Worm (Caenorhabditis elegans) whole organism, mixed stage, embryonic: Measurements from ENCODE around the gene srv-22.

ENCODE experiments used
- M03D4.4 ChIP-seq: sonication (generic microtip); optimal IDR thresholded peaks from 2 replicates; lab custom pipeline; 2017; ENCODE audit warnings: mild to moderate bottlenecking, missing genetic modification characterization, missing compliant biosample characterization
- blmp-1 ChIP-seq: fragments of 150-350 bp; optimal IDR thresholded peaks from 2 replicates; lab custom pipeline; 2014; ENCODE audit warnings: missing biosample characterization, missing genetic modification characterization
- ceh-39 ChIP-seq: fragments of 150-350 bp; optimal IDR thresholded peaks from 2 replicates; lab custom pipeline; 2014; ENCODE audit warnings: missing biosample characterization, missing genetic modification characterization
- ceh-83 ChIP-seq: fragments of 200-800 bp; sonication (Bioruptor generic); optimal IDR thresholded peaks from 2 replicates; lab custom pipeline; 2018; ENCODE audit warnings: mild to moderate bottlenecking, missing genetic modification characterization, missing compliant biosample characterization
- ces-1 ChIP-seq: fragments of 150-350 bp; optimal IDR thresholded peaks from 2 replicates; lab custom pipeline; 2014; ENCODE audit warnings: missing biosample characterization, missing genetic modification reagents, missing genetic modification characterization
- cnd-1 ChIP-seq: fragments of 200-800 bp; sonication (Bioruptor generic); optimal IDR thresholded peaks from 2 replicates; lab custom pipeline; 2018; ENCODE audit warnings: mild to moderate bottlenecking, missing genetic modification characterization, missing compliant biosample characterization
- drap-1 ChIP-seq: fragments of 200-800 bp; sonication (Bioruptor generic); optimal IDR thresholded peaks from 3 replicates; lab custom pipeline; 2018; ENCODE audit warnings: mild to moderate bottlenecking, missing genetic modification characterization, missing compliant biosample characterization
- elt-1 ChIP-seq: sonication (generic microtip); optimal IDR thresholded peaks from 2 replicates; lab custom pipeline; 2017; ENCODE audit warnings: missing genetic modification characterization, mild to moderate bottlenecking, missing compliant biosample characterization, antibody characterized with exemption, moderate library complexity, borderline replicate concordance; ENCODE audit not compliant: insufficient read depth
- ham-2 ChIP-seq: fragments of 200-800 bp; sonication (Bioruptor generic); optimal IDR thresholded peaks from 2 replicates; lab custom pipeline; 2018; ENCODE audit warnings: mild to moderate bottlenecking, missing genetic modification characterization, missing compliant biosample characterization
- hlh-1 ChIP-seq: fragments of 150-350 bp; optimal IDR thresholded peaks from 2 replicates; lab custom pipeline; 2014; ENCODE audit warnings: missing biosample characterization, missing genetic modification reagents, missing genetic modification characterization
- lin-32 ChIP-seq: fragments of 200-800 bp; sonication (Bioruptor generic); optimal IDR thresholded peaks from 2 replicates; lab custom pipeline; 2018; ENCODE audit warnings: mild to moderate bottlenecking, missing genetic modification characterization, missing compliant biosample characterization
- lsy-2 ChIP-seq: fragments of 150-350 bp; optimal IDR thresholded peaks from 2 replicates; lab custom pipeline; 2014; ENCODE audit warnings: missing biosample characterization, missing genetic modification characterization
- mab-5 ChIP-seq: fragments of 150-350 bp; optimal IDR thresholded peaks from 2 replicates; lab custom pipeline; 2014; ENCODE audit warnings: missing biosample characterization, missing genetic modification characterization
- mls-2 ChIP-seq: sonication (generic microtip); optimal IDR thresholded peaks from 2 replicates; lab custom pipeline; 2016; ENCODE audit warnings: mild to moderate bottlenecking, missing genetic modification characterization, moderate library complexity, missing compliant biosample characterization
- nhr-12 ChIP-seq: fragments of 150-350 bp; optimal IDR thresholded peaks from 2 replicates; lab custom pipeline; 2014; ENCODE audit warnings: missing biosample characterization, missing genetic modification characterization
- nhr-2 ChIP-seq: fragments of 150-350 bp; optimal IDR thresholded peaks from 2 replicates; lab custom pipeline; 2014; ENCODE audit warnings: missing biosample characterization, missing genetic modification characterization
- nhr-237 ChIP-seq: fragments of 150-350 bp; optimal IDR thresholded peaks from 2 replicates; lab custom pipeline; 2014; ENCODE audit warnings: missing biosample characterization, missing genetic modification characterization
- nhr-28 ChIP-seq: fragments of 150-350 bp; optimal IDR thresholded peaks from 2 replicates; lab custom pipeline; 2014; ENCODE audit warnings: missing biosample characterization, missing genetic modification characterization
- nhr-76 ChIP-seq: sonication (generic microtip); optimal IDR thresholded peaks from 2 replicates; lab custom pipeline; 2017; ENCODE audit warnings: missing biosample characterization, missing genetic modification characterization
- pha-4 ChIP-seq: fragments of 150-350 bp; optimal IDR thresholded peaks from 2 replicates; lab custom pipeline; 2018; ENCODE audit warnings: missing biosample characterization, missing genetic modification reagents, missing genetic modification characterization
- sem-2 ChIP-seq: fragments of 200-800 bp; sonication (Bioruptor generic); optimal IDR thresholded peaks from 2 replicates; lab custom pipeline; 2018; ENCODE audit warnings: mild to moderate bottlenecking, missing genetic modification characterization, missing compliant biosample characterization
- tbx-8 ChIP-seq: fragments of 200-800 bp; sonication (Bioruptor generic); optimal IDR thresholded peaks from 2 replicates; lab custom pipeline; 2018; ENCODE audit warnings: mild to moderate bottlenecking, missing genetic modification characterization, moderate library complexity, missing compliant biosample characterization
- unc-120 ChIP-seq: sonication (generic microtip); optimal IDR thresholded peaks from 2 replicates; lab custom pipeline; 2017; ENCODE audit warnings: missing genetic modification characterization, missing compliant biosample characterization; ENCODE audit not compliant: poor library complexity, severe bottlenecking
- unc-39 ChIP-seq: fragments of 150-350 bp; optimal IDR thresholded peaks from 2 replicates; lab custom pipeline; 2014; ENCODE audit warnings: missing biosample characterization, missing genetic modification characterization
- unc-62 ChIP-seq: fragments of 150-350 bp; optimal IDR thresholded peaks from 2 replicates; lab custom pipeline; 2014; ENCODE audit warnings: missing biosample characterization, missing genetic modification reagents, missing genetic modification characterization
- zip-8 ChIP-seq: fragments of 150-350 bp; optimal IDR thresholded peaks from 2 replicates; lab custom pipeline; 2014; ENCODE audit warnings: missing biosample characterization, missing genetic modification characterization

srv-22 gene

ce11 chrIV:5846269-5846668 lies 33.5 kb downstream of the srv-22 start, which contains the start of gene sams-4:
Gene sams-4 (minus strand): TSS chrIV:5846369.
- TF ChIP-seq mls-2 (tag; lab: Kevin White, UChicago) (no peak), lsy-2 (tag; lab: Kevin White, UChicago) (no peak), blmp-1 (tag; lab: Kevin White, UChicago) (no peak), unc-62 (GFP tag; lab: Kevin White, UChicago) (no peak), ham-2 (GFP tag; lab: Kevin White, UChicago) (no peak), ces-1 (GFP tag; lab: Kevin White, UChicago) (no peak)

ce11 chrIV:5842905-5843304 lies 36.8 kb downstream of the srv-22 start:
- TF ChIP-seq drap-1 (no peak), nhr-28 (tag; lab: Kevin White, UChicago) (no peak), mab-5 (tag; lab: Kevin White, UChicago) (no peak), ceh-39 (tag; lab: Kevin White, UChicago) (no peak), nhr-237 (no peak), nhr-12 (tag; lab: Kevin White, UChicago) (no peak)

- TF ChIP-seq ham-2 (GFP tag; lab: Kevin White, UChicago) (no peak), blmp-1 (tag; lab: Kevin White, UChicago) (no peak), hlh-1 (no peak), tbx-8 (no peak), nhr-237 (no peak), ceh-83 (GFP tag; lab: Kevin White, UChicago) (no peak), nhr-2 (tag; lab: Kevin White, UChicago) (no peak)
Observed at ce11 chrIV:5839178-5839577, 40.6 kb downstream of the srv-22 start, which contains the start of gene C06E7.2. Gene C06E7.2 (plus strand): TSS chrIV:5839478.

- TF ChIP-seq elt-1 (tag; lab: Kevin White, UChicago): no peak
- no peak for TF ChIP-seq unc-120 (tag; lab: Kevin White, UChicago)
- no peak for TF ChIP-seq pha-4 (tag; lab: Kevin White, UChicago)
- no peak for TF ChIP-seq nhr-28 (tag; lab: Kevin White, UChicago)
- no peak for TF ChIP-seq M03D4.4 (tag; lab: Kevin White, UChicago)
- TF ChIP-seq lsy-2 (tag; lab: Kevin White, UChicago): no peak
- no peak for TF ChIP-seq nhr-12 (tag; lab: Kevin White, UChicago)
- no peak for TF ChIP-seq sem-2 (GFP tag; lab: Kevin White, UChicago)
- no peak for TF ChIP-seq blmp-1 (tag; lab: Kevin White, UChicago)
- no peak for TF ChIP-seq nhr-76 (tag; lab: Kevin White, UChicago)
- no peak for TF ChIP-seq zip-8 (tag; lab: Kevin White, UChicago)
- TF ChIP-seq lin-32 (GFP tag; lab: Kevin White, UChicago): no peak
- no peak for TF ChIP-seq unc-39 (tag; lab: Kevin White, UChicago)
- TF ChIP-seq unc-62 (GFP tag; lab: Kevin White, UChicago): no peak
- no peak for TF ChIP-seq cnd-1 (tag; lab: Kevin White, UChicago)
- TF ChIP-seq mls-2 (tag; lab: Kevin White, UChicago): no peak
Observed at ce11 chrIV:5834182-5834581, 45.6 kb downstream of the srv-22 start.

- TF ChIP-seq ceh-39 (tag; lab: Kevin White, UChicago): no peak
- TF ChIP-seq, all 35 proteins: peak for 0
Observed at ce11 chrIV:5832801-5833200, 47.0 kb downstream of the srv-22 start.
